Worm (Caenorhabditis elegans) whole organism, young adult: Measurements from ENCODE around the gene daf-36.

Experiments used
- F39B2.1 ChIP-seq: fragments of 200-800 bp; sonication (Bioruptor generic); IDR thresholded peaks from 2 replicates; pipeline ENCODE4 v1.3.6; 2022; ENCODE audit warnings: missing genetic modification reagents, missing genetic modification characterization, missing compliant biosample characterization
- ceh-27 ChIP-seq: fragments of 200-800 bp; sonication (Bioruptor generic); optimal IDR thresholded peaks from 2 replicates; lab custom pipeline; 2018; ENCODE audit warnings: mild to moderate bottlenecking, missing genetic modification characterization, moderate library complexity, missing compliant biosample characterization
- egrh-3 ChIP-seq: fragments of 200-800 bp; sonication (Bioruptor generic); IDR thresholded peaks from 2 replicates; pipeline ENCODE4 v1.3.6; 2022; ENCODE audit warnings: missing genetic modification reagents, missing genetic modification characterization, missing compliant biosample characterization

ce11 chrV:10212627-10213026 lies 12.9 kb downstream of the daf-36 start, which contains the start of gene hpo-40:
- TF ChIP-seq F39B2.1 (GFP tag; lab: Robert Waterston, UW) (no peak), egrh-3 (GFP tag; lab: Robert Waterston, UW) (no peak), ceh-27 (GFP tag; lab: Kevin White, UChicago) (no peak)
